Worm (Caenorhabditis elegans) whole organism, L4 larva: ENCODE data around the gene M04D8.5.

Experiments
- aha-1 ChIP-seq: fragments of 150-350 bp; peaks from one replicate; lab custom pipeline; 2014; ENCODE audit warnings: missing biosample characterization, missing genetic modification characterization
- aly-2 ChIP-seq: sonication (generic microtip); optimal IDR thresholded peaks from 2 replicates; lab custom pipeline; 2018; ENCODE audit warnings: missing biosample characterization, missing genetic modification characterization
- ama-1 ChIP-seq: fragments of 150-350 bp; optimal IDR thresholded peaks from 2 replicates; lab custom pipeline; 2014; ENCODE audit warnings: inconsistent platforms, mixed read lengths
- ces-1 ChIP-seq: fragments of 150-350 bp; sonication (generic microtip); optimal IDR thresholded peaks from 4 replicates; lab custom pipeline; 2014; ENCODE audit warnings: missing biosample characterization, missing genetic modification reagents, missing genetic modification characterization
- dmd-6 ChIP-seq: fragments of 200-800 bp; sonication (Bioruptor generic); IDR thresholded peaks from 2 replicates; pipeline ENCODE4 v1.3.6; 2022; ENCODE audit warnings: missing genetic modification reagents, missing genetic modification characterization, missing compliant biosample characterization
- dmd-8 ChIP-seq: fragments of 200-800 bp; sonication (Bioruptor generic); IDR thresholded peaks from 2 replicates; pipeline ENCODE4 v1.3.6; 2022; ENCODE audit warnings: missing genetic modification characterization, missing compliant biosample characterization
- dpl-1 ChIP-seq: fragments of 150-350 bp; optimal IDR thresholded peaks from 2 replicates; lab custom pipeline; 2014; ENCODE audit warnings: missing biosample characterization, missing genetic modification reagents, missing genetic modification characterization
- lim-7 ChIP-seq: fragments of 200-800 bp; sonication (Bioruptor generic); IDR thresholded peaks from 2 replicates; pipeline ENCODE4 v1.3.6; 2022; ENCODE audit warnings: missing genetic modification characterization, missing compliant biosample characterization
- nhr-11 ChIP-seq: fragments of 150-350 bp; optimal IDR thresholded peaks from 2 replicates; lab custom pipeline; 2014; ENCODE audit warnings: missing biosample characterization, missing genetic modification characterization
- pqm-1 ChIP-seq: sonication (generic microtip); optimal IDR thresholded peaks from 2 replicates; lab custom pipeline; 2017; ENCODE audit warnings: missing biosample characterization, missing genetic modification characterization
- snpc-4 ChIP-seq: fragments of 150-350 bp; optimal IDR thresholded peaks from 2 replicates; lab custom pipeline; 2014; ENCODE audit warnings: missing biosample characterization, missing genetic modification characterization
- zag-1 ChIP-seq: fragments of 150-350 bp; optimal IDR thresholded peaks from 2 replicates; lab custom pipeline; 2014; ENCODE audit warnings: missing biosample characterization, missing genetic modification characterization

DNA sequence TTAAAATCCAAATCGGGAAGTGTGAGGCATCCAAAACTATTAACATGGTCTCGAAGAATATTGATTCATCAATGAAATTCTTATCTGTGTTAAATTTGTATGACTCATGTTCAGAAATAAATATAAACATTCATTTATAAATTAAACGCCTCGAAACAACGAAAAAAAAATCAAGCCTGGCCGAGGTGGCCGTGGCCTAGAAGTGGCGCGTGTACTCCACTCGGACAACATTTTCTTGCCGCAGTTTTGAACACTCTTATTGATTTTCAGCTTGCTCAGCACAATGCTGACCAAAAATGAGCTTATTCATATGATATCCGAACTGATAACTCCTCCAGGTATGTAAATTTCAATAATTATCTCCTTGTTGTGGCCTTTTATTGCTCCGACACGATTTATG, 31.0 kb upstream of the M04D8.5 start, which contains the start of gene ekl-6:
- no peak for TF ChIP-seq nhr-11 (tag; lab: Kevin White, UChicago)
- TF ChIP-seq dmd-6: no peak; the same call in none of the 2 replicates
- no peak for TF ChIP-seq ama-1
- TF ChIP-seq lim-7 (GFP tag; lab: Robert Waterston, UW): no peak
- no peak for TF ChIP-seq ces-1 (GFP tag; lab: Kevin White, UChicago)
- TF ChIP-seq zag-1 (tag; lab: Kevin White, UChicago): no peak
- TF ChIP-seq snpc-4: no peak
- TF ChIP-seq pqm-1 (tag; lab: Kevin White, UChicago): no peak
- no peak for TF ChIP-seq aly-2
- TF ChIP-seq dpl-1 (GFP tag; lab: Kevin White, UChicago): peak; percentile 68
- no peak for TF ChIP-seq dmd-8 (GFP tag; lab: Robert Waterston, UW)
- no peak for TF ChIP-seq aha-1 (tag; lab: Kevin White, UChicago)
